Fruit fly (Drosophila melanogaster): ENCODE measurements around the gene Cyp4e3.

Gene Cyp4e3

dm6 chr2L:9758856-9759255 lies 9.0 kb upstream of the Cyp4e3 start (continued):
- TF ChIP-seq bbx (GFP tag; IDR thresholded peaks at IDR 0.05; ENCODE audit: partially characterized antibody): peak; percentile 95
- no peak for TF ChIP-seq odd (GFP tag; optimal IDR thresholded peaks at IDR 0.05)
- TF ChIP-seq ac (GFP tag; optimal IDR thresholded peaks at IDR 0.05): no peak
- no peak for TF ChIP-seq repo (GFP tag; optimal IDR thresholded peaks at IDR 0.05)
- peak; percentile 50 for TF ChIP-seq CG13424 (tag; optimal IDR thresholded peaks at IDR 0.05)
- TF ChIP-seq pros (GFP tag; optimal IDR thresholded peaks at IDR 0.05): no peak
- peak; percentile 79 for TF ChIP-seq HmgD (GFP tag; optimal IDR thresholded peaks at IDR 0.05)
- TF ChIP-seq CG31365 (tag; optimal IDR thresholded peaks at IDR 0.05): peak; percentile 16
- TF ChIP-seq bcd (GFP tag; optimal IDR thresholded peaks at IDR 0.05): peak; percentile 63
- peak; percentile 68 for TF ChIP-seq sisA (GFP tag; IDR thresholded peaks at IDR 0.05)
- TF ChIP-seq peb (GFP tag; IDR thresholded peaks at IDR 0.05): no peak
- no peak for TF ChIP-seq CG11504 (tag; optimal IDR thresholded peaks at IDR 0.05)
- no peak for TF ChIP-seq CG3838 (GFP tag; optimal IDR thresholded peaks at IDR 0.05)
- no peak for TF ChIP-seq kay (GFP tag; optimal IDR thresholded peaks at IDR 0.05)
- peak; percentile 3 for TF ChIP-seq CG18764 (GFP tag; optimal IDR thresholded peaks at IDR 0.05)
- peak; percentile 94 for TF ChIP-seq CG10431 (GFP tag; optimal IDR thresholded peaks at IDR 0.05)
- TF ChIP-seq Dek (tag; optimal IDR thresholded peaks at IDR 0.05): peak; percentile 54
- no peak for TF ChIP-seq Lim3 (GFP tag; IDR thresholded peaks at IDR 0.05)
- TF ChIP-seq CG15696 (tag; optimal IDR thresholded peaks at IDR 0.05): peak; percentile 55
- TF ChIP-seq CG5180 (GFP tag; optimal IDR thresholded peaks at IDR 0.05): peak; percentile 70
- TF ChIP-seq CG6683 (GFP tag; optimal IDR thresholded peaks at IDR 0.05): no peak
- peak; percentile 92 for TF ChIP-seq knrl (GFP tag; IDR thresholded peaks at IDR 0.05; ENCODE audit: partially characterized antibody)
- no peak for TF ChIP-seq D (optimal IDR thresholded peaks at IDR 0.05)
- TF ChIP-seq D (GFP tag; optimal IDR thresholded peaks at IDR 0.05): no peak
- no peak for TF ChIP-seq CG18476 (GFP tag; optimal IDR thresholded peaks at IDR 0.05)
- peak; percentile 69 for TF ChIP-seq CG2116 (GFP tag; optimal IDR thresholded peaks at IDR 0.05)
- TF ChIP-seq CG6272 (GFP tag; IDR thresholded peaks at IDR 0.05): peak; percentile 76
- peak; percentile 59; the same call in 1 of the 2 replicates for TF ChIP-seq onecut (GFP tag; IDR thresholded peaks at IDR 0.05)
- peak; percentile 61 for TF ChIP-seq CHES-1-like (GFP tag; optimal IDR thresholded peaks at IDR 0.05)
- TF ChIP-seq seq (GFP tag; IDR thresholded peaks at IDR 0.05): peak; percentile 15; the same call in 1 of the 2 replicates
- peak; percentile 27 for TF ChIP-seq unpg (GFP tag; optimal IDR thresholded peaks at IDR 0.05)
- no peak for TF ChIP-seq CG33557 (GFP tag; optimal IDR thresholded peaks at IDR 0.05)
- TF ChIP-seq cwo (GFP tag; optimal IDR thresholded peaks at IDR 0.05): no peak
- TF ChIP-seq PHDP (tag; optimal IDR thresholded peaks at IDR 0.05): peak; percentile 20
- TF ChIP-seq Hmx (GFP tag; optimal IDR thresholded peaks at IDR 0.05): no peak
- TF ChIP-seq CG11723 (GFP tag; optimal IDR thresholded peaks at IDR 0.05): no peak
- peak; percentile 62 for TF ChIP-seq gem (tag; optimal IDR thresholded peaks at IDR 0.05)
- peak; percentile 61 for TF ChIP-seq zfh2 (GFP tag; optimal IDR thresholded peaks at IDR 0.05)
- peak; percentile 75 for TF ChIP-seq sens (GFP tag)
- peak; percentile 16 for TF ChIP-seq Oli (tag; optimal IDR thresholded peaks at IDR 0.05)
- TF ChIP-seq Abd-B (GFP tag; optimal IDR thresholded peaks at IDR 0.05): peak; percentile 64
- TF ChIP-seq slou (GFP tag; optimal IDR thresholded peaks at IDR 0.05): no peak
- peak; percentile 41 to 54 for TF ChIP-seq Pdp1 (GFP tag; optimal IDR thresholded peaks at IDR 0.05)
- TF ChIP-seq CG31441 (GFP tag; IDR thresholded peaks at IDR 0.05): peak; percentile 52; the same call in 1 of the 2 replicates
- TF ChIP-seq CG6854 (GFP tag; optimal IDR thresholded peaks at IDR 0.05): no peak
- peak; percentile 25 for TF ChIP-seq cg (GFP tag; optimal IDR thresholded peaks at IDR 0.05)
- 0 out of 2 replicates have a peak, but pooled peaks have one; percentile 8 for TF ChIP-seq ara (GFP tag; IDR thresholded peaks at IDR 0.05)
- 0 out of 2 replicates have a peak, but pooled peaks have one; percentile 29 for TF ChIP-seq CG10959 (GFP tag; IDR thresholded peaks at IDR 0.05)
- TF ChIP-seq ewg (GFP tag; optimal IDR thresholded peaks at IDR 0.05): peak; percentile 57
- TF ChIP-seq psq (GFP tag; optimal IDR thresholded peaks at IDR 0.05): peak; percentile 10
- TF ChIP-seq cad (GFP tag; optimal IDR thresholded peaks at IDR 0.05): no peak

All from whole organism, embryonic.